Worm (Caenorhabditis elegans) whole organism, L1 larva: Measurements from ENCODE around the gene kbp-1.
A peak's percentile ranks its signal among the peaks of the same experiment; 100 is the strongest.

Experiments
- C16A3.4 ChIP-seq: fragments of 150-350 bp; optimal IDR thresholded peaks from 2 replicates; lab custom pipeline; 2014; ENCODE audit warnings: missing biosample characterization, missing genetic modification characterization
- Y116A8C.19 ChIP-seq: sonication (generic microtip); optimal IDR thresholded peaks from 2 replicates; lab custom pipeline; 2016; ENCODE audit warnings: missing compliant biosample characterization, missing genetic modification characterization, borderline replicate concordance
- aha-1 ChIP-seq: fragments of 150-350 bp; optimal IDR thresholded peaks from 2 replicates; lab custom pipeline; 2014; ENCODE audit warnings: missing biosample characterization, missing genetic modification characterization
- blmp-1 ChIP-seq: fragments of 150-350 bp; optimal IDR thresholded peaks from 2 replicates; lab custom pipeline; 2014; ENCODE audit warnings: missing biosample characterization, missing genetic modification characterization
- ceh-8 ChIP-seq: fragments of 200-800 bp; sonication (Bioruptor generic); optimal IDR thresholded peaks from 2 replicates; lab custom pipeline; 2018; ENCODE audit warnings: mild to moderate bottlenecking, missing genetic modification characterization, moderate library complexity, missing compliant biosample characterization
- ceh-90 ChIP-seq: sonication (generic microtip); optimal IDR thresholded peaks from 2 replicates; lab custom pipeline; 2016; ENCODE audit warnings: missing genetic modification characterization, missing compliant biosample characterization
- dsc-1 ChIP-seq: sonication (generic microtip); optimal IDR thresholded peaks from 2 replicates; lab custom pipeline; 2016; ENCODE audit warnings: mild to moderate bottlenecking, missing genetic modification characterization, missing compliant biosample characterization
- efl-1 ChIP-seq, 4 experiments: fragments of 150-350 bp; optimal IDR thresholded peaks in 3 of 4; peaks in 1 of 4; 1 replicate in 1 of 4; 2 replicates in 3 of 4; lab custom pipeline; 2014; ENCODE audit warnings: missing biosample characterization in 2 of 4, missing genetic modification characterization in 2 of 4, missing genetic modification reagents in 2 of 4
- egl-27 ChIP-seq, 2 experiments: fragments of 150-350 bp in 1 of 2; sonication (generic microtip); optimal IDR thresholded peaks; 3 replicates each; lab custom pipeline; 2017 to 2018; ENCODE audit warnings: missing biosample characterization in 2 of 2, missing genetic modification characterization in 2 of 2, missing genetic modification reagents in 2 of 2
- elt-2 ChIP-seq: sonication (generic microtip); optimal IDR thresholded peaks from 2 replicates; lab custom pipeline; 2016; ENCODE audit warnings: missing genetic modification characterization, mild to moderate bottlenecking, inconsistent platforms, missing compliant biosample characterization, missing genetic modification reagents
- elt-3 ChIP-seq, 6 experiments: fragments of 150-350 bp in 1 of 6; sonication (generic microtip); optimal IDR thresholded peaks; 2 replicates each; lab custom pipeline; 2017 to 2018; ENCODE audit warnings: missing biosample characterization in 6 of 6, missing genetic modification characterization in 6 of 6, inconsistent platforms in 1 of 6
- ets-5 ChIP-seq: fragments of 200-800 bp; sonication (Bioruptor generic); IDR thresholded peaks from 2 replicates; pipeline ENCODE4 v1.3.6; 2022; ENCODE audit warnings: missing genetic modification characterization, missing compliant biosample characterization
- fkh-8 ChIP-seq: sonication (generic microtip); optimal IDR thresholded peaks from 2 replicates; lab custom pipeline; 2016; ENCODE audit warnings: mild to moderate bottlenecking, missing genetic modification characterization, missing compliant biosample characterization
- fos-1 ChIP-seq: fragments of 150-350 bp; optimal IDR thresholded peaks from 2 replicates; lab custom pipeline; 2014; ENCODE audit warnings: missing biosample characterization, missing genetic modification characterization
- hlh-4 ChIP-seq: sonication (generic microtip); optimal IDR thresholded peaks from 2 replicates; lab custom pipeline; 2016; ENCODE audit warnings: mild to moderate bottlenecking, missing genetic modification characterization, missing compliant biosample characterization
- hpl-2 ChIP-seq: fragments of 150-350 bp; optimal IDR thresholded peaks from 2 replicates; lab custom pipeline; 2014; ENCODE audit warnings: missing biosample characterization, missing genetic modification reagents, missing genetic modification characterization
- isw-1 ChIP-seq: fragments of 200-800 bp; sonication (Bioruptor generic); IDR thresholded peaks from 2 replicates; pipeline ENCODE4 v1.3.6; 2022; ENCODE audit warnings: missing genetic modification characterization, missing compliant biosample characterization
- lin-14 ChIP-seq: fragments of 200-800 bp; sonication (Bioruptor generic); optimal IDR thresholded peaks from 2 replicates; lab custom pipeline; 2018; ENCODE audit warnings: mild to moderate bottlenecking, missing genetic modification characterization, moderate library complexity, missing compliant biosample characterization
- lin-35 ChIP-seq, 2 experiments: fragments of 150-350 bp; optimal IDR thresholded peaks; 2 replicates each; lab custom pipeline; 2014; ENCODE audit warnings: missing biosample characterization in 2 of 2, missing genetic modification characterization in 2 of 2, missing genetic modification reagents in 2 of 2
- lin-39 ChIP-seq: fragments of 150-350 bp; optimal IDR thresholded peaks from 2 replicates; lab custom pipeline; 2014; ENCODE audit warnings: missing biosample characterization, missing genetic modification reagents, missing genetic modification characterization
- lir-3 ChIP-seq: sonication (generic microtip); optimal IDR thresholded peaks from 2 replicates; lab custom pipeline; 2016; ENCODE audit warnings: mild to moderate bottlenecking, missing genetic modification characterization, moderate library complexity, missing compliant biosample characterization; ENCODE audit not compliant: poor library complexity
- mab-9 ChIP-seq: fragments of 200-800 bp; sonication (Bioruptor generic); IDR thresholded peaks from 2 replicates; pipeline ENCODE4 v1.3.6; 2022; ENCODE audit warnings: missing genetic modification reagents, missing genetic modification characterization, missing compliant biosample characterization
- mdl-1 ChIP-seq, 2 experiments: fragments of 150-350 bp; optimal IDR thresholded peaks; 2 replicates each; lab custom pipeline; 2014 to 2017; ENCODE audit warnings: missing biosample characterization in 2 of 2, missing genetic modification characterization in 2 of 2, inconsistent platforms in 1 of 2
- nhr-11 ChIP-seq: fragments of 150-350 bp; optimal IDR thresholded peaks from 2 replicates; lab custom pipeline; 2014; ENCODE audit warnings: missing biosample characterization, missing genetic modification characterization
- nhr-19 ChIP-seq: fragments of 200-800 bp; sonication (Bioruptor generic); conservative IDR thresholded peaks from 2 replicates; pipeline ENCODE4 v1.3.6; 2022; ENCODE audit warnings: missing genetic modification characterization, missing compliant biosample characterization
- nhr-20 ChIP-seq: sonication (generic microtip); optimal IDR thresholded peaks from 2 replicates; lab custom pipeline; 2016; ENCODE audit warnings: mild to moderate bottlenecking, missing genetic modification characterization, missing compliant biosample characterization
- nhr-47 ChIP-seq: sonication (generic microtip); optimal IDR thresholded peaks from 2 replicates; lab custom pipeline; 2016; ENCODE audit warnings: mild to moderate bottlenecking, missing genetic modification characterization, moderate library complexity, missing compliant biosample characterization
- nhr-76 ChIP-seq: sonication (generic microtip); optimal IDR thresholded peaks from 2 replicates; lab custom pipeline; 2017; ENCODE audit warnings: missing biosample characterization, missing genetic modification characterization
- nhr-90 ChIP-seq: sonication (generic microtip); optimal IDR thresholded peaks from 2 replicates; lab custom pipeline; 2016; ENCODE audit warnings: mild to moderate bottlenecking, missing genetic modification characterization, missing compliant biosample characterization; ENCODE audit not compliant: poor library complexity
- pqm-1 ChIP-seq: sonication (generic microtip); optimal IDR thresholded peaks from 3 replicates; lab custom pipeline; 2017; ENCODE audit warnings: missing biosample characterization, missing genetic modification characterization
- rnt-1 ChIP-seq: sonication (generic microtip); optimal IDR thresholded peaks from 2 replicates; lab custom pipeline; 2016; ENCODE audit warnings: mild to moderate bottlenecking, missing genetic modification characterization, moderate library complexity, missing compliant biosample characterization
- snpc-4 ChIP-seq: fragments of 150-350 bp; optimal IDR thresholded peaks from 2 replicates; lab custom pipeline; 2014; ENCODE audit warnings: missing biosample characterization, missing genetic modification characterization
- snu-23 ChIP-seq: sonication (generic microtip); optimal IDR thresholded peaks from 2 replicates; lab custom pipeline; 2016; ENCODE audit warnings: missing genetic modification characterization, missing compliant biosample characterization
- tbx-2 ChIP-seq: sonication (generic microtip); optimal IDR thresholded peaks from 2 replicates; lab custom pipeline; 2016; ENCODE audit warnings: missing genetic modification characterization, missing compliant biosample characterization
- unc-130 ChIP-seq: fragments of 150-350 bp; optimal IDR thresholded peaks from 2 replicates; lab custom pipeline; 2017; ENCODE audit warnings: missing biosample characterization, missing genetic modification characterization, inconsistent platforms
- unc-86 ChIP-seq: sonication (generic microtip); optimal IDR thresholded peaks from 2 replicates; lab custom pipeline; 2016; ENCODE audit warnings: missing genetic modification characterization, missing compliant biosample characterization
- xbp-1 ChIP-seq: sonication (generic microtip); optimal IDR thresholded peaks from 2 replicates; lab custom pipeline; 2016; ENCODE audit warnings: missing genetic modification characterization, missing compliant biosample characterization
- zip-4 ChIP-seq: fragments of 200-800 bp; sonication (Bioruptor generic); optimal IDR thresholded peaks from 2 replicates; lab custom pipeline; 2018; ENCODE audit warnings: mild to moderate bottlenecking, missing genetic modification characterization, moderate library complexity, missing compliant biosample characterization

kbp-1 gene

ce11 chrIII:6857390-6857848 lies 12.0 kb upstream of the kbp-1 start (continued):
- TF ChIP-seq egl-27 (tag; optimal IDR thresholded peaks at IDR 0.05; lab: Kevin White, UChicago) (no peak), elt-2 (tag; lab: Kevin White, UChicago) (peak; percentile 67), lin-39 (tag; lab: Kevin White, UChicago) (no peak), nhr-47 (tag; lab: Kevin White, UChicago) (peak; percentile 5), snu-23 (GFP tag; lab: Kevin White, UChicago) (peak; percentile 78), nhr-19 (GFP tag; lab: Robert Waterston, UW) (peak; percentile 42), pqm-1 (tag; lab: Kevin White, UChicago) (no peak), tbx-2 (peak; percentile 40), rnt-1 (tag; lab: Kevin White, UChicago) (peak; percentile 39), fos-1 (tag; lab: Kevin White, UChicago) (no peak), lir-3 (tag; lab: Kevin White, UChicago) (peak; percentile 11), lin-35 (GFP tag; optimal IDR thresholded peaks at IDR 0.05; lab: Kevin White, UChicago) (peak; percentile 33 to 70), nhr-90 (tag; lab: Kevin White, UChicago) (peak; percentile 34), nhr-20 (tag; lab: Kevin White, UChicago) (peak; percentile 69), nhr-76 (tag; lab: Kevin White, UChicago) (no peak), mdl-1 (tag; optimal IDR thresholded peaks at IDR 0.05; lab: Kevin White, UChicago) (peak in 1 of 2 experiments; percentile 56), efl-1 (optimal IDR thresholded peaks at IDR 0.05; lab: Kevin White, UChicago) (peak; percentile 22 to 49), efl-1 (GFP tag; optimal IDR thresholded peaks at IDR 0.05 in 1 of 2; lab: Kevin White, UChicago) (peak in 1 of 2 experiments; percentile 22), ceh-8 (GFP tag; lab: Kevin White, UChicago) (no peak), Y116A8C.19 (tag; lab: Kevin White, UChicago) (no peak), dsc-1 (tag; lab: Kevin White, UChicago) (no peak), unc-130 (tag; lab: Kevin White, UChicago) (peak; percentile 37), C16A3.4 (tag; lab: Kevin White, UChicago) (peak; percentile 42), snpc-4 (no peak), zip-4 (GFP tag; lab: Kevin White, UChicago) (no peak)

ce11 chrIII:6859482-6859881 lies 10.0 kb upstream of the kbp-1 start, which contains the start of gene clec-158:
Gene clec-158 (minus strand): TSS chrIII:6859582.
- TF ChIP-seq lin-14 (GFP tag; lab: Kevin White, UChicago) (no peak), blmp-1 (tag; lab: Kevin White, UChicago) (no peak), hlh-4 (tag; lab: Kevin White, UChicago) (no peak), aha-1 (tag; lab: Kevin White, UChicago) (no peak), unc-130 (tag; lab: Kevin White, UChicago) (no peak), nhr-20 (tag; lab: Kevin White, UChicago) (no peak), unc-86 (tag; lab: Kevin White, UChicago) (no peak), ets-5 (GFP tag; lab: Robert Waterston, UW) (no peak), ceh-90 (tag; lab: Kevin White, UChicago) (no peak), elt-3 (tag; optimal IDR thresholded peaks at IDR 0.05; lab: Kevin White, UChicago) (no peak), fkh-8 (tag; lab: Kevin White, UChicago) (no peak), snu-23 (GFP tag; lab: Kevin White, UChicago) (no peak), C16A3.4 (tag; lab: Kevin White, UChicago) (no peak), nhr-11 (tag; lab: Kevin White, UChicago) (no peak), isw-1 (no peak), elt-2 (tag; lab: Kevin White, UChicago) (no peak), xbp-1 (tag; lab: Kevin White, UChicago) (no peak), hpl-2 (GFP tag; lab: Kevin White, UChicago) (no peak), ceh-8 (GFP tag; lab: Kevin White, UChicago) (no peak), mab-9 (no peak)
- TF ChIP-seq, all 84 proteins: peak for 0
